Fruit fly (Drosophila melanogaster) whole organism, prepupa: ENCODE results near the gene CG15525.
A peak's percentile ranks its signal among the peaks of the same experiment; 100 is the strongest.

Experiments
- Blimp-1 ChIP-seq: fragments of 200-800 bp; sonication (Bioruptor generic); optimal IDR thresholded peaks from 3 replicates; lab custom pipeline; 2017; ENCODE audit warnings: missing biosample characterization, missing genetic modification characterization, mild to moderate bottlenecking, moderate library complexity, missing genetic modification reagents
- CG10631 ChIP-seq: fragments of 200-800 bp; sonication (Bioruptor generic); optimal IDR thresholded peaks from 2 replicates; lab custom pipeline; 2016; ENCODE audit warnings: missing biosample characterization, missing genetic modification characterization
- CG10669 ChIP-seq: fragments of 200-800 bp; sonication (Bioruptor generic); optimal IDR thresholded peaks from 3 replicates; lab custom pipeline; 2018; ENCODE audit warnings: missing biosample characterization, mild to moderate bottlenecking, missing genetic modification characterization, moderate library complexity
- CG11294 ChIP-seq: fragments of 200-800 bp; sonication (Bioruptor generic); IDR thresholded peaks from 2 replicates; pipeline ENCODE4 v1.3.6; 2022; ENCODE audit warnings: missing biosample characterization, missing genetic modification characterization
- CG11762 ChIP-seq: fragments of 200-800 bp; sonication (Bioruptor generic); optimal IDR thresholded peaks from 3 replicates; lab custom pipeline; 2016; ENCODE audit warnings: missing biosample characterization, missing genetic modification characterization; ENCODE audit not compliant: insufficient read depth
- CG15336 ChIP-seq: fragments of 200-800 bp; sonication (Bioruptor generic); IDR thresholded peaks from 2 replicates; pipeline ENCODE4 v1.3.6; 2022; ENCODE audit warnings: missing biosample characterization, missing genetic modification characterization
- CG16779 ChIP-seq: fragments of 200-800 bp; sonication (Bioruptor generic); optimal IDR thresholded peaks from 3 replicates; lab custom pipeline; 2017; ENCODE audit warnings: missing biosample characterization, mild to moderate bottlenecking, missing genetic modification characterization
- CG3032 ChIP-seq: fragments of 200-800 bp; optimal IDR thresholded peaks from 2 replicates; lab custom pipeline; 2019; ENCODE audit warnings: missing biosample characterization, mild to moderate bottlenecking, missing genetic modification characterization, moderate library complexity
- CG32006 ChIP-seq: fragments of 200-800 bp; sonication (Bioruptor generic); optimal IDR thresholded peaks from 3 replicates; lab custom pipeline; 2017; ENCODE audit warnings: missing biosample characterization, mild to moderate bottlenecking, missing genetic modification characterization
- CG34406 ChIP-seq: fragments of 200-800 bp; sonication (Bioruptor generic); optimal IDR thresholded peaks from 3 replicates; lab custom pipeline; 2016; ENCODE audit warnings: missing biosample characterization, missing genetic modification characterization
- CG4318 ChIP-seq: fragments of 200-800 bp; sonication (Bioruptor generic); optimal IDR thresholded peaks from 3 replicates; lab custom pipeline; 2017; ENCODE audit warnings: missing biosample characterization, mild to moderate bottlenecking, missing genetic modification characterization
- CG6276 ChIP-seq: fragments of 200-800 bp; sonication (Bioruptor generic); optimal IDR thresholded peaks from 2 replicates; lab custom pipeline; 2017; ENCODE audit warnings: missing biosample characterization, mild to moderate bottlenecking, missing genetic modification characterization
- CG6808 ChIP-seq: fragments of 200-800 bp; sonication (Bioruptor generic); optimal IDR thresholded peaks from 3 replicates; lab custom pipeline; 2017; ENCODE audit warnings: missing biosample characterization, missing genetic modification characterization, mild to moderate bottlenecking, moderate library complexity, missing genetic modification reagents
- CG6854 ChIP-seq: fragments of 200-800 bp; sonication (Bioruptor generic); optimal IDR thresholded peaks from 2 replicates; lab custom pipeline; 2017; ENCODE audit warnings: missing biosample characterization, mild to moderate bottlenecking, missing genetic modification characterization
- CG7368 ChIP-seq: fragments of 200-800 bp; sonication (Bioruptor generic); optimal IDR thresholded peaks from 3 replicates; lab custom pipeline; 2016; ENCODE audit warnings: missing biosample characterization, missing genetic modification characterization
- CG8119 ChIP-seq: fragments of 200-800 bp; sonication (Bioruptor generic); IDR thresholded peaks from 3 replicates; pipeline ENCODE4 v1.3.6; 2022; ENCODE audit warnings: missing biosample characterization, missing genetic modification characterization
- CG8632 ChIP-seq: fragments of 200-800 bp; sonication (Bioruptor generic); optimal IDR thresholded peaks from 3 replicates; lab custom pipeline; 2016; ENCODE audit warnings: missing biosample characterization, missing genetic modification characterization
- CG9139 ChIP-seq: fragments of 200-800 bp; sonication (Bioruptor generic); optimal IDR thresholded peaks from 3 replicates; lab custom pipeline; 2017; ENCODE audit warnings: missing biosample characterization, mild to moderate bottlenecking, missing genetic modification characterization
- Eip75B ChIP-seq: fragments of 200-800 bp; sonication (Bioruptor generic); optimal IDR thresholded peaks from 3 replicates; lab custom pipeline; 2016; ENCODE audit warnings: missing biosample characterization, missing genetic modification characterization
- Eip78C ChIP-seq: fragments of 200-800 bp; sonication (Bioruptor generic); peaks from one replicate; lab custom pipeline; 2016; ENCODE audit warnings: missing biosample characterization, missing genetic modification characterization
- Eip93F ChIP-seq: fragments of 200-800 bp; sonication (Bioruptor generic); optimal IDR thresholded peaks from 2 replicates; lab custom pipeline; 2016; ENCODE audit warnings: missing biosample characterization, mild to moderate bottlenecking, missing genetic modification characterization
- Ets21C ChIP-seq: fragments of 200-800 bp; sonication (Bioruptor generic); optimal IDR thresholded peaks from 3 replicates; lab custom pipeline; 2016; ENCODE audit warnings: missing biosample characterization, missing genetic modification characterization
- Ets96B ChIP-seq: fragments of 200-800 bp; optimal IDR thresholded peaks from 2 replicates; lab custom pipeline; 2019; ENCODE audit warnings: missing biosample characterization, mild to moderate bottlenecking, missing genetic modification characterization, moderate library complexity
- Hr38 ChIP-seq: sonication (Bioruptor generic); optimal IDR thresholded peaks from 2 replicates; lab custom pipeline; 2016; ENCODE audit warnings: missing biosample characterization, missing genetic modification characterization
- Hr39 ChIP-seq: fragments of 200-800 bp; sonication (Bioruptor generic); optimal IDR thresholded peaks from 2 replicates; lab custom pipeline; 2016; ENCODE audit warnings: missing biosample characterization, missing genetic modification characterization
- Hr4 ChIP-seq: fragments of 200-800 bp; sonication (Bioruptor generic); optimal IDR thresholded peaks from 3 replicates; lab custom pipeline; 2016; ENCODE audit warnings: missing biosample characterization, missing genetic modification characterization
- Lpt ChIP-seq: fragments of 200-800 bp; sonication (Bioruptor generic); optimal IDR thresholded peaks from 3 replicates; lab custom pipeline; 2016; ENCODE audit warnings: missing biosample characterization, missing genetic modification characterization
- Met ChIP-seq: fragments of 200-800 bp; sonication (Bioruptor generic); optimal IDR thresholded peaks from 3 replicates; lab custom pipeline; 2016; ENCODE audit warnings: missing biosample characterization, missing genetic modification characterization
- OdsH ChIP-seq: fragments of 200-800 bp; sonication (Bioruptor generic); optimal IDR thresholded peaks from 3 replicates; lab custom pipeline; 2016; ENCODE audit warnings: missing biosample characterization, missing genetic modification characterization
- Smox ChIP-seq: fragments of 200-800 bp; sonication (Bioruptor generic); optimal IDR thresholded peaks from 3 replicates; lab custom pipeline; 2016; ENCODE audit warnings: missing biosample characterization, missing genetic modification characterization
- Sox102F ChIP-seq: fragments of 200-800 bp; sonication (Bioruptor generic); optimal IDR thresholded peaks from 2 replicates; lab custom pipeline; 2016; ENCODE audit warnings: missing biosample characterization, mild to moderate bottlenecking, missing genetic modification characterization
- Sox14 ChIP-seq: fragments of 200-800 bp; sonication (Bioruptor generic); optimal IDR thresholded peaks from 3 replicates; lab custom pipeline; 2016; ENCODE audit warnings: missing biosample characterization, missing genetic modification characterization
- achi ChIP-seq: fragments of 200-800 bp; sonication (Bioruptor generic); optimal IDR thresholded peaks from 3 replicates; lab custom pipeline; 2016; ENCODE audit warnings: missing biosample characterization, missing genetic modification characterization
- acj6 ChIP-seq: fragments of 200-800 bp; sonication (Bioruptor generic); optimal IDR thresholded peaks from 3 replicates; lab custom pipeline; 2016; ENCODE audit warnings: missing biosample characterization, missing genetic modification characterization
- cyc ChIP-seq: fragments of 200-800 bp; sonication (Bioruptor generic); optimal IDR thresholded peaks from 3 replicates; lab custom pipeline; 2016; ENCODE audit warnings: missing biosample characterization, missing genetic modification characterization
- dac ChIP-seq: fragments of 200-800 bp; sonication (Bioruptor generic); optimal IDR thresholded peaks from 2 replicates; lab custom pipeline; 2017; ENCODE audit warnings: missing biosample characterization, mild to moderate bottlenecking, missing genetic modification characterization
- eg ChIP-seq: fragments of 200-800 bp; sonication (Bioruptor generic); IDR thresholded peaks from 3 replicates; pipeline ENCODE4 v1.3.6; 2022; ENCODE audit warnings: missing biosample characterization, missing genetic modification characterization
- esn ChIP-seq: fragments of 200-800 bp; sonication (Bioruptor generic); optimal IDR thresholded peaks from 2 replicates; lab custom pipeline; 2016; ENCODE audit warnings: missing biosample characterization, mild to moderate bottlenecking, missing genetic modification characterization, moderate library complexity
- fd59A ChIP-seq: fragments of 200-800 bp; sonication (Bioruptor generic); optimal IDR thresholded peaks from 2 replicates; lab custom pipeline; 2017; ENCODE audit warnings: missing biosample characterization, mild to moderate bottlenecking, missing genetic modification characterization, missing genetic modification reagents
- fd85E ChIP-seq: fragments of 200-800 bp; sonication (Bioruptor generic); optimal IDR thresholded peaks from 3 replicates; lab custom pipeline; 2016; ENCODE audit warnings: missing biosample characterization, missing genetic modification characterization
- fkh ChIP-seq: fragments of 200-800 bp; sonication (Bioruptor generic); optimal IDR thresholded peaks from 3 replicates; lab custom pipeline; 2017; ENCODE audit warnings: missing biosample characterization, mild to moderate bottlenecking, missing genetic modification characterization, moderate library complexity
- lz ChIP-seq: fragments of 200-800 bp; sonication (Bioruptor generic); optimal IDR thresholded peaks from 3 replicates; lab custom pipeline; 2016; ENCODE audit warnings: missing biosample characterization, missing genetic modification characterization
- net ChIP-seq: fragments of 200-800 bp; sonication (Bioruptor generic); optimal IDR thresholded peaks from 3 replicates; lab custom pipeline; 2016; ENCODE audit warnings: missing biosample characterization, missing genetic modification characterization
- spab ChIP-seq: fragments of 200-800 bp; sonication (Bioruptor generic); optimal IDR thresholded peaks from 2 replicates; lab custom pipeline; 2017; ENCODE audit warnings: missing biosample characterization, mild to moderate bottlenecking, missing genetic modification characterization, missing genetic modification reagents
- ss ChIP-seq, 2 experiments: fragments of 200-800 bp; sonication (Bioruptor generic); optimal IDR thresholded peaks; 2 replicates in 1 of 2; 3 replicates in 1 of 2; lab custom pipeline; 2017 to 2018; ENCODE audit warnings: mild to moderate bottlenecking in 2 of 2, missing biosample characterization in 2 of 2, missing genetic modification characterization in 2 of 2, moderate library complexity in 1 of 2
- svp ChIP-seq: fragments of 200-800 bp; sonication (Bioruptor generic); peaks from one replicate; lab custom pipeline; 2016; ENCODE audit warnings: missing biosample characterization, missing genetic modification characterization
- topi ChIP-seq: fragments of 200-800 bp; sonication (Bioruptor generic); optimal IDR thresholded peaks from 3 replicates; lab custom pipeline; 2016; ENCODE audit warnings: missing biosample characterization, missing genetic modification characterization

Gene CG15525

dm6 chr3R:29969347-29969746, 28.1 kb downstream of the CG15525 start, which contains the start of gene TkR99D:
Gene TkR99D, minus strand, starts transcription at chr3R:29969447.
- TF ChIP-seq CG7368 (no peak), CG16779 (no peak), Met (GFP tag; lab: Kevin White, UChicago) (no peak), Ets21C (GFP tag; lab: Kevin White, UChicago) (no peak), topi (GFP tag; lab: Kevin White, UChicago) (no peak), CG8632 (GFP tag; lab: Kevin White, UChicago) (no peak), spab (no peak), CG32006 (GFP tag; lab: Kevin White, UChicago) (no peak), CG6276 (GFP tag; lab: Kevin White, UChicago) (no peak), OdsH (no peak), Sox14 (GFP tag; lab: Kevin White, UChicago) (no peak), Smox (GFP tag; lab: Kevin White, UChicago) (no peak), CG6808 (GFP tag; lab: Kevin White, UChicago) (no peak), acj6 (GFP tag; lab: Kevin White, UChicago) (no peak), svp (GFP tag; lab: Kevin White, UChicago) (no peak), achi (no peak), Hr39 (GFP tag; lab: Kevin White, UChicago) (no peak), CG10631 (GFP tag; lab: Kevin White, UChicago) (no peak), eg (GFP tag; lab: Robert Waterston, UW) (no peak)
- TF ChIP-seq, all 60 proteins: peak for 0

dm6 chr3R:29963102-29963501, 34.4 kb downstream of the CG15525 start:
- TF ChIP-seq Blimp-1 (peak; percentile 13), Ets96B (tag; lab: Kevin White, UChicago) (no peak)

dm6 chr3R:29959329-29959728, 38.1 kb downstream of the CG15525 start:
- TF ChIP-seq CG11294 (GFP tag; lab: Robert Waterston, UW) = no peak
- TF ChIP-seq eg (GFP tag; lab: Robert Waterston, UW) = 0 out of 3 replicates have a peak, but pooled peaks have one; percentile 44
- TF ChIP-seq ss (GFP tag; optimal IDR thresholded peaks at IDR 0.05; lab: Kevin White, UChicago) = peak in 1 of 2 experiments; percentile 1
- TF ChIP-seq lz (GFP tag; lab: Kevin White, UChicago) = no peak
- no peak for TF ChIP-seq CG3032 (tag; lab: Kevin White, UChicago)
- no peak for TF ChIP-seq Ets21C (GFP tag; lab: Kevin White, UChicago)
- no peak for TF ChIP-seq Eip75B
- TF ChIP-seq dac = no peak
- no peak for TF ChIP-seq svp (GFP tag; lab: Kevin White, UChicago)
- TF ChIP-seq fd59A = no peak
- no peak for TF ChIP-seq CG6854
- no peak for TF ChIP-seq Hr4 (GFP tag; lab: Kevin White, UChicago)
- no peak for TF ChIP-seq esn
- TF ChIP-seq fkh (GFP tag; lab: Kevin White, UChicago) = no peak
- TF ChIP-seq CG8119 = peak; percentile 49; the same call in 2 of the 3 replicates
- TF ChIP-seq Eip78C = peak; percentile 65
- no peak for TF ChIP-seq CG6808 (GFP tag; lab: Kevin White, UChicago)
- TF ChIP-seq CG7368 = no peak
- TF ChIP-seq net (GFP tag; lab: Kevin White, UChicago) = no peak
- peak; percentile 11 for TF ChIP-seq CG10669
- TF ChIP-seq Lpt (GFP tag; lab: Kevin White, UChicago) = no peak
- no peak for TF ChIP-seq Eip93F (GFP tag; lab: Kevin White, UChicago)
- no peak for TF ChIP-seq CG10631 (GFP tag; lab: Kevin White, UChicago)
- TF ChIP-seq topi (GFP tag; lab: Kevin White, UChicago) = no peak
- no peak for TF ChIP-seq cyc (GFP tag; lab: Kevin White, UChicago)
- no peak for TF ChIP-seq Sox102F (GFP tag; lab: Kevin White, UChicago)
- no peak for TF ChIP-seq Smox (GFP tag; lab: Kevin White, UChicago)
- TF ChIP-seq CG6276 (GFP tag; lab: Kevin White, UChicago) = no peak
- TF ChIP-seq acj6 (GFP tag; lab: Kevin White, UChicago) = no peak
- TF ChIP-seq CG9139 (GFP tag; lab: Kevin White, UChicago) = no peak
- TF ChIP-seq fd85E = no peak
- 0 out of 2 replicates have a peak, but pooled peaks have one; percentile 37 for TF ChIP-seq CG15336 (GFP tag; lab: Robert Waterston, UW)
- no peak for TF ChIP-seq CG34406 (GFP tag; lab: Kevin White, UChicago)
- TF ChIP-seq CG8632 (GFP tag; lab: Kevin White, UChicago) = no peak
- no peak for TF ChIP-seq CG16779
- TF ChIP-seq Hr38 (GFP tag; lab: Kevin White, UChicago) = no peak
- TF ChIP-seq CG4318 (GFP tag; lab: Kevin White, UChicago) = no peak
- peak; percentile 5 for TF ChIP-seq achi
- TF ChIP-seq Sox14 (GFP tag; lab: Kevin White, UChicago) = no peak
- no peak for TF ChIP-seq CG11762 (GFP tag; lab: Kevin White, UChicago)
